Worm (Caenorhabditis elegans) whole organism, L3 larva: ENCODE data around the gene rpl-9.

ENCODE experiments used
- R02D3.7 ChIP-seq: fragments of 150-350 bp; optimal IDR thresholded peaks from 2 replicates; lab custom pipeline; 2014; ENCODE audit warnings: missing biosample characterization, missing genetic modification characterization
- ZK546.5 ChIP-seq: sonication (generic microtip); optimal IDR thresholded peaks from 2 replicates; lab custom pipeline; 2017; ENCODE audit warnings: missing biosample characterization, missing genetic modification characterization
- aly-2 ChIP-seq: fragments of 150-350 bp; optimal IDR thresholded peaks from 2 replicates; lab custom pipeline; 2014; ENCODE audit warnings: missing biosample characterization, missing genetic modification characterization
- ceh-16 ChIP-seq: sonication (generic microtip); optimal IDR thresholded peaks from 2 replicates; lab custom pipeline; 2017; ENCODE audit warnings: missing biosample characterization, missing genetic modification characterization
- ceh-28 ChIP-seq: fragments of 150-350 bp; optimal IDR thresholded peaks from 2 replicates; lab custom pipeline; 2014; ENCODE audit warnings: missing biosample characterization, missing genetic modification reagents, missing genetic modification characterization
- ceh-82 ChIP-seq: fragments of 150-350 bp; optimal IDR thresholded peaks from 2 replicates; lab custom pipeline; 2014; ENCODE audit warnings: missing biosample characterization, missing genetic modification characterization
- ceh-9 ChIP-seq: sonication (generic microtip); optimal IDR thresholded peaks from 2 replicates; lab custom pipeline; 2018; ENCODE audit warnings: missing biosample characterization, missing genetic modification characterization
- daf-12 ChIP-seq: fragments of 150-350 bp; optimal IDR thresholded peaks from 2 replicates; lab custom pipeline; 2014; ENCODE audit warnings: missing biosample characterization, missing genetic modification reagents, missing genetic modification characterization
- egl-27 ChIP-seq: sonication (generic microtip); optimal IDR thresholded peaks from 4 replicates; lab custom pipeline; 2017; ENCODE audit warnings: missing biosample characterization, missing genetic modification reagents, missing genetic modification characterization
- elt-1 ChIP-seq: fragments of 150-350 bp; optimal IDR thresholded peaks from 2 replicates; lab custom pipeline; 2014; ENCODE audit warnings: missing biosample characterization, missing genetic modification characterization
- elt-2 ChIP-seq: sonication (generic microtip); optimal IDR thresholded peaks from 2 replicates; lab custom pipeline; 2016; ENCODE audit warnings: missing genetic modification reagents, mild to moderate bottlenecking, missing genetic modification characterization, missing compliant biosample characterization
- eor-1 ChIP-seq, 2 experiments: fragments of 150-350 bp; optimal IDR thresholded peaks; 2 replicates each; lab custom pipeline; 2014 to 2018; ENCODE audit warnings: missing biosample characterization in 2 of 2, missing genetic modification characterization in 2 of 2
- fkh-10 ChIP-seq: sonication (generic microtip); optimal IDR thresholded peaks from 2 replicates; lab custom pipeline; 2017; ENCODE audit warnings: missing biosample characterization, missing genetic modification reagents, missing genetic modification characterization
- fkh-2 ChIP-seq: fragments of 150-350 bp; optimal IDR thresholded peaks from 2 replicates; lab custom pipeline; 2014; ENCODE audit warnings: missing biosample characterization, missing genetic modification reagents, missing genetic modification characterization
- fos-1 ChIP-seq: fragments of 150-350 bp; optimal IDR thresholded peaks from 2 replicates; lab custom pipeline; 2014; ENCODE audit warnings: missing biosample characterization, missing genetic modification characterization
- hmg-11 ChIP-seq: sonication (generic microtip); optimal IDR thresholded peaks from 2 replicates; lab custom pipeline; 2016; ENCODE audit warnings: missing genetic modification characterization, missing compliant biosample characterization
- lin-15B ChIP-seq: fragments of 150-350 bp; optimal IDR thresholded peaks from 2 replicates; lab custom pipeline; 2014; ENCODE audit warnings: missing biosample characterization, missing genetic modification characterization
- lin-39 ChIP-seq: fragments of 150-350 bp; optimal IDR thresholded peaks from 2 replicates; lab custom pipeline; 2018; ENCODE audit warnings: missing biosample characterization, missing genetic modification reagents, missing genetic modification characterization
- lsy-12 ChIP-seq: sonication (generic microtip); optimal IDR thresholded peaks from 2 replicates; lab custom pipeline; 2016; ENCODE audit warnings: mild to moderate bottlenecking, missing genetic modification characterization, missing compliant biosample characterization
- mdl-1 ChIP-seq: fragments of 150-350 bp; optimal IDR thresholded peaks from 2 replicates; lab custom pipeline; 2014; ENCODE audit warnings: missing biosample characterization, missing genetic modification characterization
- mml-1 ChIP-seq: fragments of 150-350 bp; sonication (generic microtip); optimal IDR thresholded peaks from 3 replicates; lab custom pipeline; 2014; ENCODE audit warnings: missing biosample characterization, missing genetic modification characterization
- nfya-1 ChIP-seq: sonication (generic microtip); optimal IDR thresholded peaks from 2 replicates; lab custom pipeline; 2017; ENCODE audit warnings: missing genetic modification characterization, mild to moderate bottlenecking, missing compliant biosample characterization, antibody characterized with exemption, moderate library complexity; ENCODE audit not compliant: insufficient read depth
- nhr-11 ChIP-seq: fragments of 150-350 bp; optimal IDR thresholded peaks from 2 replicates; lab custom pipeline; 2014; ENCODE audit warnings: missing biosample characterization, missing genetic modification characterization
- nhr-23 ChIP-seq: fragments of 150-350 bp; optimal IDR thresholded peaks from 2 replicates; lab custom pipeline; 2014; ENCODE audit warnings: missing biosample characterization, missing genetic modification reagents, missing genetic modification characterization
- nhr-237 ChIP-seq: fragments of 150-350 bp; optimal IDR thresholded peaks from 2 replicates; lab custom pipeline; 2014; ENCODE audit warnings: missing biosample characterization, missing genetic modification characterization
- nhr-25 ChIP-seq: sonication (generic microtip); optimal IDR thresholded peaks from 2 replicates; lab custom pipeline; 2017; ENCODE audit warnings: missing biosample characterization, missing genetic modification characterization
- nhr-28 ChIP-seq: fragments of 150-350 bp; optimal IDR thresholded peaks from 2 replicates; lab custom pipeline; 2014; ENCODE audit warnings: missing biosample characterization, missing genetic modification characterization
- nhr-43 ChIP-seq: sonication (generic microtip); optimal IDR thresholded peaks from 2 replicates; lab custom pipeline; 2016; ENCODE audit warnings: mild to moderate bottlenecking, missing genetic modification characterization, missing compliant biosample characterization; ENCODE audit not compliant: poor library complexity, severe bottlenecking
- nhr-67 ChIP-seq: fragments of 150-350 bp; optimal IDR thresholded peaks from 2 replicates; lab custom pipeline; 2014; ENCODE audit warnings: missing biosample characterization, missing genetic modification characterization
- nhr-77 ChIP-seq: fragments of 150-350 bp; optimal IDR thresholded peaks from 2 replicates; lab custom pipeline; 2014; ENCODE audit warnings: missing biosample characterization, missing genetic modification characterization
- pha-4 ChIP-seq: fragments of 150-350 bp; optimal IDR thresholded peaks from 2 replicates; lab custom pipeline; 2014; ENCODE audit warnings: missing biosample characterization, missing genetic modification reagents, missing genetic modification characterization
- sea-2 ChIP-seq: fragments of 150-350 bp; sonication (generic microtip); optimal IDR thresholded peaks from 4 replicates; lab custom pipeline; 2014; ENCODE audit warnings: missing biosample characterization, missing genetic modification reagents, missing genetic modification characterization
- skn-1 ChIP-seq: fragments of 150-350 bp; optimal IDR thresholded peaks from 2 replicates; lab custom pipeline; 2014; ENCODE audit warnings: missing biosample characterization, missing genetic modification characterization
- snpc-4 ChIP-seq: fragments of 150-350 bp; optimal IDR thresholded peaks from 2 replicates; lab custom pipeline; 2014; ENCODE audit warnings: missing biosample characterization, missing genetic modification characterization
- tbx-2 ChIP-seq: sonication (generic microtip); optimal IDR thresholded peaks from 2 replicates; lab custom pipeline; 2016; ENCODE audit warnings: mild to moderate bottlenecking, missing genetic modification characterization, missing compliant biosample characterization
- unc-62 ChIP-seq: fragments of 150-350 bp; sonication (generic microtip); optimal IDR thresholded peaks from 4 replicates; lab custom pipeline; 2014; ENCODE audit warnings: missing biosample characterization, missing genetic modification reagents, missing genetic modification characterization
- ztf-11 ChIP-seq: fragments of 150-350 bp; optimal IDR thresholded peaks from 2 replicates; lab custom pipeline; 2014; ENCODE audit warnings: missing biosample characterization, missing genetic modification characterization
- ztf-4 ChIP-seq: fragments of 150-350 bp; optimal IDR thresholded peaks from 2 replicates; lab custom pipeline; 2014; ENCODE audit warnings: missing biosample characterization, missing genetic modification characterization

The rpl-9 gene

ce11 chrIII:7557930-7558470 is 14.6 kb downstream of the rpl-9 start:
- TF ChIP-seq nhr-67 (tag; lab: Kevin White, UChicago), result no peak
- no peak for TF ChIP-seq pha-4 (tag; lab: Kevin White, UChicago)
- TF ChIP-seq nfya-1 (tag; lab: Kevin White, UChicago), result peak; percentile 56
- TF ChIP-seq ceh-9, result no peak
- peak; percentile 32 for TF ChIP-seq nhr-25
- TF ChIP-seq lin-15B (tag; lab: Kevin White, UChicago), result no peak
- no peak for TF ChIP-seq fkh-10 (GFP tag; lab: Kevin White, UChicago)
- TF ChIP-seq mml-1 (tag; lab: Kevin White, UChicago), result no peak
- TF ChIP-seq nhr-28, result no peak
- peak; percentile 47 for TF ChIP-seq nhr-23 (tag; lab: Kevin White, UChicago)

DNA sequence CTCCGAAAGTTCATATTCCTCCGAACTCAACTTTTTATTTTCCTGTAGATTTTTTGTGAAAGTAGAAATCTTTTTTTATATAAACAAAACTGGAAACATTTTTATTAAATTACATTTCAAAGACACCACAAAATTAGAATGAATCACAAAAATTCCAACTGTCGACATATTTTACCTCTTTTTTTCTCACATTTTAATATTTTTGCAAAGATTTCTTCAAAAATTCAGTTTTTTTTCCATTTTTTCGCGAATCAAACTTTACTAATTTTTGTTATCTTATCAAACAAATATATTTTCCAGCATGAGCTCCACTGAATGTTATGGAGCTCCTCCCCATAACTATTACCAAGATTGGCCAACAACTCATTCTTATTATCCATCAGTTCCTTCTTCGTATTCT is 17.3 kb downstream of the rpl-9 start, which contains the start of gene ceh-13:
Gene ceh-13, plus strand, starts transcription at position 301 of the 400 bp plus-strand sequence.
- TF ChIP-seq lin-39 (tag; lab: Kevin White, UChicago) (no peak), ztf-11 (tag; lab: Kevin White, UChicago) (no peak), R02D3.7 (tag; lab: Kevin White, UChicago) (no peak), nhr-11 (tag; lab: Kevin White, UChicago) (no peak), fos-1 (tag; lab: Kevin White, UChicago) (no peak), skn-1 (tag; lab: Kevin White, UChicago) (no peak), hmg-11 (tag; lab: Kevin White, UChicago) (no peak), fkh-10 (GFP tag; lab: Kevin White, UChicago) (no peak), aly-2 (tag; lab: Kevin White, UChicago) (no peak), ztf-4 (tag; lab: Kevin White, UChicago) (no peak), egl-27 (tag; lab: Kevin White, UChicago) (no peak), daf-12 (tag; lab: Kevin White, UChicago) (no peak), sea-2 (GFP tag; lab: Kevin White, UChicago) (no peak), snpc-4 (tag; lab: Kevin White, UChicago) (no peak), elt-1 (tag; lab: Kevin White, UChicago) (no peak), ZK546.5 (no peak), ceh-16 (no peak), unc-62 (GFP tag; lab: Kevin White, UChicago) (no peak)

ce11 chrIII:7554697-7555145 is 17.9 kb downstream of the rpl-9 start:
- TF ChIP-seq tbx-2 (tag; lab: Kevin White, UChicago), result no peak
- TF ChIP-seq unc-62 (GFP tag; lab: Kevin White, UChicago), result peak; percentile 60
- no peak for TF ChIP-seq ceh-16
- peak; percentile 75 for TF ChIP-seq elt-1 (tag; lab: Kevin White, UChicago)
- no peak for TF ChIP-seq nhr-28
- TF ChIP-seq eor-1 (tag; optimal IDR thresholded peaks at IDR 0.05; lab: Kevin White, UChicago), result no peak
- peak; percentile 34 for TF ChIP-seq nhr-25
- no peak for TF ChIP-seq nhr-43 (tag; lab: Kevin White, UChicago)
- no peak for TF ChIP-seq ceh-82 (tag; lab: Kevin White, UChicago)
- peak; percentile 95 for TF ChIP-seq nfya-1 (tag; lab: Kevin White, UChicago)
- no peak for TF ChIP-seq ZK546.5
- no peak for TF ChIP-seq daf-12 (tag; lab: Kevin White, UChicago)
- TF ChIP-seq elt-2, result no peak
- no peak for TF ChIP-seq lin-39 (tag; lab: Kevin White, UChicago)
- TF ChIP-seq nhr-77 (tag; lab: Kevin White, UChicago), result no peak

ce11 chrIII:7553693-7554226 is 18.9 kb downstream of the rpl-9 start:
- no peak for TF ChIP-seq unc-62 (GFP tag; lab: Kevin White, UChicago)
- TF ChIP-seq pha-4 (tag; lab: Kevin White, UChicago), result no peak
- TF ChIP-seq fkh-2 (tag; lab: Kevin White, UChicago), result no peak
- no peak for TF ChIP-seq ceh-82 (tag; lab: Kevin White, UChicago)
- no peak for TF ChIP-seq nhr-28
- no peak for TF ChIP-seq tbx-2 (tag; lab: Kevin White, UChicago)
- no peak for TF ChIP-seq daf-12 (tag; lab: Kevin White, UChicago)
- TF ChIP-seq elt-2, result no peak
- no peak for TF ChIP-seq mdl-1 (tag; lab: Kevin White, UChicago)
- TF ChIP-seq lsy-12, result no peak
- no peak for TF ChIP-seq ZK546.5
- TF ChIP-seq ceh-9, result no peak
- TF ChIP-seq ceh-28, result no peak
- TF ChIP-seq nhr-67 (tag; lab: Kevin White, UChicago), result no peak
- no peak for TF ChIP-seq nhr-237
- no peak for TF ChIP-seq nhr-23 (tag; lab: Kevin White, UChicago)
